Worm (Caenorhabditis elegans): ENCODE results near the gene ops-1.

DNA sequence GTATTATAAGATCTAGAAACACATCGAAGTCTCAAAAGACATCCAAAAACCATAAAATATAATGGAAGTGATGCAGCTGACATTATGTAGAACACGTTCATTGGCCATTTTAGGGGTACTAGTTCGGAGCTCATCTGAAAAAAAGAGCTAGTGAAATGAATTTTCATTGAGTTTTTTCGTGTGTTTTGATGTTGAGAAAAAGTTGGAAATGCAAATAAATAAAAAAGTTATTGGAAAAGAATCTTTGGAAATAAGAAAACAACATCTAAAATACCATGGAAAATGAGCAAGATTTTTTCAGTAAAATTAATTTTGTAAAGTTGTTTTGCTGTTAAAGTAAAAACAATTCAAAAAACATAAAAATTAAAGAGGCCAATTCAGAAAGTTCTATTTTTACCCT, 6.6 kb upstream of the ops-1 start, which contains the start of gene srv-24:
- TF ChIP-seq ama-1 (optimal IDR thresholded peaks at IDR 0.05), result no peak
- no peak for TF ChIP-seq hmbx-1 (tag; optimal IDR thresholded peaks at IDR 0.05)
- no peak for TF ChIP-seq pes-1 (GFP tag; IDR thresholded peaks at IDR 0.05)
